Fruit fly (Drosophila melanogaster): Measurements from ENCODE around the gene Best1.

Best1 gene

dm6 chr3R:10139649-10140598 is 30.4 kb downstream of the Best1 start, which contains the start of gene tws:
Gene tws (minus strand): TSS chr3R:10139772.
- TF ChIP-seq Ets96B (tag; optimal IDR thresholded peaks at IDR 0.05), result peak; percentile 47
- TF ChIP-seq Sox14 (GFP tag; optimal IDR thresholded peaks at IDR 0.05), result peak; percentile 58
- peak; percentile 29 for TF ChIP-seq CG4318 (GFP tag; optimal IDR thresholded peaks at IDR 0.05)
- peak; percentile 52 for TF ChIP-seq acj6 (GFP tag; optimal IDR thresholded peaks at IDR 0.05)
- TF ChIP-seq lz (GFP tag; optimal IDR thresholded peaks at IDR 0.05), result peak; percentile 21
- TF ChIP-seq fd59A (GFP tag; optimal IDR thresholded peaks at IDR 0.05), result peak; percentile 25
- TF ChIP-seq topi (GFP tag; optimal IDR thresholded peaks at IDR 0.05), result peak; percentile 30
- no peak for TF ChIP-seq CG10631 (GFP tag; optimal IDR thresholded peaks at IDR 0.05)
- TF ChIP-seq CG11902 (GFP tag; optimal IDR thresholded peaks at IDR 0.05), result no peak
- peak; percentile 42; the same call in 1 of the 2 replicates for TF ChIP-seq CG15336 (GFP tag; IDR thresholded peaks at IDR 0.05)
- TF ChIP-seq Sox102F (GFP tag; optimal IDR thresholded peaks at IDR 0.05), result peak; percentile 45
- no peak for TF ChIP-seq CG7368 (GFP tag; optimal IDR thresholded peaks at IDR 0.05)
- no peak for TF ChIP-seq Gug (GFP tag; IDR thresholded peaks at IDR 0.05)
- peak; percentile 12 for TF ChIP-seq CG10669 (GFP tag; optimal IDR thresholded peaks at IDR 0.05)
- peak; percentile 69 for TF ChIP-seq CG32006 (GFP tag; optimal IDR thresholded peaks at IDR 0.05)
- TF ChIP-seq salr (GFP tag; optimal IDR thresholded peaks at IDR 0.05), result peak in 1 of 2 experiments; percentile 37
- peak; percentile 92 for TF ChIP-seq Eip78C (GFP tag)
- no peak for TF ChIP-seq Blimp-1 (GFP tag; optimal IDR thresholded peaks at IDR 0.05)
- TF ChIP-seq Eip93F (GFP tag; optimal IDR thresholded peaks at IDR 0.05), result no peak
- no peak for TF ChIP-seq Ets21C (GFP tag; optimal IDR thresholded peaks at IDR 0.05)
- TF ChIP-seq CG31627 (GFP tag; optimal IDR thresholded peaks at IDR 0.05), result peak; percentile 2
- TF ChIP-seq Smox (GFP tag; optimal IDR thresholded peaks at IDR 0.05), result peak; percentile 30
- TF ChIP-seq CG1621 (tag; optimal IDR thresholded peaks at IDR 0.05), result peak; percentile 16
- no peak for TF ChIP-seq CG8632 (GFP tag; optimal IDR thresholded peaks at IDR 0.05)
- peak; percentile 40 for TF ChIP-seq Met (GFP tag; optimal IDR thresholded peaks at IDR 0.05)
- no peak for TF ChIP-seq dac (GFP tag; optimal IDR thresholded peaks at IDR 0.05)
- peak; percentile 39 for TF ChIP-seq Hr4 (GFP tag; optimal IDR thresholded peaks at IDR 0.05)
- peak; percentile 29 for TF ChIP-seq Eip75B (GFP tag; optimal IDR thresholded peaks at IDR 0.05)
- peak; percentile 13 for TF ChIP-seq CG3919 (GFP tag; optimal IDR thresholded peaks at IDR 0.05)
- TF ChIP-seq CG8319 (GFP tag; optimal IDR thresholded peaks at IDR 0.05), result no peak
- TF ChIP-seq fkh (GFP tag; optimal IDR thresholded peaks at IDR 0.05), result peak; percentile 42
- peak; percentile 31 for TF ChIP-seq CG34406 (GFP tag; optimal IDR thresholded peaks at IDR 0.05)
- TF ChIP-seq cyc (GFP tag; optimal IDR thresholded peaks at IDR 0.05), result peak; percentile 2
- peak; percentile 52 for TF ChIP-seq net (GFP tag; optimal IDR thresholded peaks at IDR 0.05)
- peak; percentile 12 for TF ChIP-seq Hr39 (GFP tag; optimal IDR thresholded peaks at IDR 0.05)
- TF ChIP-seq dsx (GFP tag; optimal IDR thresholded peaks at IDR 0.05; ENCODE audit: poor library complexity, severe bottlenecking), result no peak
- TF ChIP-seq CG11762 (GFP tag; optimal IDR thresholded peaks at IDR 0.05; ENCODE audit: insufficient read depth), result peak; percentile 2
- TF ChIP-seq Hr38 (GFP tag; optimal IDR thresholded peaks at IDR 0.05), result no peak
- peak; percentile 72 for TF ChIP-seq eg (GFP tag; IDR thresholded peaks at IDR 0.05)
- no peak for TF ChIP-seq CG11294 (GFP tag; IDR thresholded peaks at IDR 0.05)
- TF ChIP-seq CG6163 (GFP tag; IDR thresholded peaks at IDR 0.05), result no peak
- TF ChIP-seq Lpt (GFP tag; optimal IDR thresholded peaks at IDR 0.05), result peak; percentile 1
- TF ChIP-seq svp (GFP tag), result peak; percentile 22
- peak; percentile 22 for TF ChIP-seq CG6276 (GFP tag; optimal IDR thresholded peaks at IDR 0.05)
- TF ChIP-seq CG6808 (GFP tag; optimal IDR thresholded peaks at IDR 0.05), result peak; percentile 74
- peak; percentile 54 for TF ChIP-seq CG3032 (tag; optimal IDR thresholded peaks at IDR 0.05)
- TF ChIP-seq fd85E (GFP tag; optimal IDR thresholded peaks at IDR 0.05), result no peak
- TF ChIP-seq ss (GFP tag; optimal IDR thresholded peaks at IDR 0.05), result peak; percentile 67 to 75
- no peak for TF ChIP-seq CG9139 (GFP tag; optimal IDR thresholded peaks at IDR 0.05)
- TF ChIP-seq OdsH (GFP tag; optimal IDR thresholded peaks at IDR 0.05), result peak; percentile 40

Data from whole organism, prepupa.